Fruit fly (Drosophila melanogaster): ENCODE results near the gene Cyp4ae1.

Gene Cyp4ae1

DNA sequence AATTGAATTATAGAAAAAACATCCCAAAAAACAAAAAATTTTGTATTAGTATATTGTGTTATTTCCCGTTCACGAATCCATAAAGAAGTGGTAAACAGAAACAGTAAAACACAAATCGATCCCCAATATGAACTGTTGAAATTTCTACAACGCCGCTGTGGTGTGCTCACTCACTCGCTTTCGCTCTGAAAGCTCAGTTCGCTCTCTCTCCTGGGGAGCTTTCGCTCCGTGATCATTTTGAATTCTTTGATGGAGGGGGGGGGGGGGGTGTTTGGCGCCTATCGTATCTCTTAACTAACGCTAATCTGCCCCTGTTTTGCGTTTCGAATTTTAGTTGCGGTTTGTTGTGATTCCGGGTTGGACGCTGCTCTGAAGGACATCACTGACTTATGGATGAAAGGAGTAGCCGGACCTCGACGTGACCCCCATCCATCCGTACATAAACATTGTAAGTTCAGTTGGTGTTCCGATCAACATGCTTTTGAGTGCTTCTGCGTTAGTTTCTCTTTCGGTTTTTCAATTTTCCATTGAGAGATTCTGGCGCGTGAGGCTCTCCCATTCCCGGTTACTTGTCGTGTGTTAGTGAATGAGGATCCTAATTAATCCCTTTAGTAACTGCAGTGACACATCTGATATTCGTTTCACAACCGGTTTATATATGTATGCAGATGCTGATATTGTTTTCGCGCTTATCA lies 37.5 kb upstream of the Cyp4ae1 start, which contains the start of gene D2hgdh (continued):
- TF ChIP-seq dysf (GFP tag; IDR thresholded peaks at IDR 0.05) (peak; percentile 11; the same call in 1 of the 3 replicates), btn (GFP tag; optimal IDR thresholded peaks at IDR 0.05) (no peak), sens (GFP tag) (peak; percentile 62), CG10462 (GFP tag; optimal IDR thresholded peaks at IDR 0.05) (no peak), CG2678 (tag; optimal IDR thresholded peaks at IDR 0.05) (peak; percentile 30), gro (GFP tag; optimal IDR thresholded peaks at IDR 0.05) (peak; percentile 1), ham (GFP tag; IDR thresholded peaks at IDR 0.05) (no peak), Dp (GFP tag; optimal IDR thresholded peaks at IDR 0.05) (peak; percentile 20), lilli (GFP tag; optimal IDR thresholded peaks at IDR 0.05) (peak; percentile 45), insv (GFP tag; optimal IDR thresholded peaks at IDR 0.05) (no peak), amos (GFP tag; IDR thresholded peaks at IDR 0.05; ENCODE audit: partially characterized antibody) (peak; percentile 23; the same call in 1 of the 2 replicates), ATbp (GFP tag; optimal IDR thresholded peaks at IDR 0.05) (no peak), CG14441 (GFP tag; IDR thresholded peaks at IDR 0.05) (no peak), CG17328 (GFP tag; IDR thresholded peaks at IDR 0.05) (no peak), CG8089 (GFP tag; optimal IDR thresholded peaks at IDR 0.05) (no peak), row (GFP tag; IDR thresholded peaks at IDR 0.05) (peak; percentile 21; the same call in 1 of the 3 replicates), Meics (GFP tag; optimal IDR thresholded peaks at IDR 0.05) (peak; percentile 8)

- TF ChIP-seq Mad (GFP tag; optimal IDR thresholded peaks at IDR 0.05): peak; percentile 21
- TF ChIP-seq CG17186 (GFP tag; optimal IDR thresholded peaks at IDR 0.05): no peak
- no peak for TF ChIP-seq maf-S (GFP tag; optimal IDR thresholded peaks at IDR 0.05)
- TF ChIP-seq Ptx1 (GFP tag; IDR thresholded peaks at IDR 0.05): peak; percentile 28; the same call in 1 of the 2 replicates
- no peak for TF ChIP-seq CG2889 (GFP tag; IDR thresholded peaks at IDR 0.05)
- TF ChIP-seq esg (GFP tag; conservative IDR thresholded peaks at IDR 0.05): no peak
- peak; percentile 22; the same call in 1 of the 2 replicates for TF ChIP-seq ranshi (GFP tag; IDR thresholded peaks at IDR 0.05)
- no peak for TF ChIP-seq croc (GFP tag; conservative IDR thresholded peaks at IDR 0.05)
- TF ChIP-seq CG4617 (GFP tag; optimal IDR thresholded peaks at IDR 0.05; ENCODE audit: borderline replicate concordance): no peak
- no peak for TF ChIP-seq stwl (tag; optimal IDR thresholded peaks at IDR 0.05)
- TF ChIP-seq CG12104 (GFP tag; optimal IDR thresholded peaks at IDR 0.05): peak; percentile 47
- TF ChIP-seq CG10431 (GFP tag; optimal IDR thresholded peaks at IDR 0.05): peak; percentile 56
- TF ChIP-seq ssp (GFP tag; IDR thresholded peaks at IDR 0.05): no peak
- TF ChIP-seq BtbVII (GFP tag; optimal IDR thresholded peaks at IDR 0.05): peak; percentile 63
- TF ChIP-seq dpn (GFP tag; optimal IDR thresholded peaks at IDR 0.05): peak in 1 of 2 experiments; percentile 11
- peak; percentile 42 for TF ChIP-seq Fer1 (GFP tag; optimal IDR thresholded peaks at IDR 0.05)
- TF ChIP-seq CG7839 (tag; optimal IDR thresholded peaks at IDR 0.05): peak; percentile 51
- peak; percentile 27 for TF ChIP-seq phol (tag; optimal IDR thresholded peaks at IDR 0.05)
- TF ChIP-seq CG10321 (GFP tag; IDR thresholded peaks at IDR 0.05): no peak
- TF ChIP-seq CG2712 (tag; optimal IDR thresholded peaks at IDR 0.05): peak; percentile 15
- no peak for TF ChIP-seq BEAF-32 (GFP tag; optimal IDR thresholded peaks at IDR 0.05)
- peak; percentile 48 for TF ChIP-seq CG13123 (GFP tag; optimal IDR thresholded peaks at IDR 0.05)
- no peak for TF ChIP-seq da (GFP tag; optimal IDR thresholded peaks at IDR 0.05)
- TF ChIP-seq CG32772 (GFP tag; IDR thresholded peaks at IDR 0.05): no peak
- no peak for TF ChIP-seq lola (GFP tag; optimal IDR thresholded peaks at IDR 0.05)
- TF ChIP-seq CG6765 (GFP tag; optimal IDR thresholded peaks at IDR 0.05): peak; percentile 30
- no peak for TF ChIP-seq CG5953 (GFP tag; IDR thresholded peaks at IDR 0.05)
- no peak for TF ChIP-seq CG3847 (GFP tag; IDR thresholded peaks at IDR 0.05)
- TF ChIP-seq mld (GFP tag; IDR thresholded peaks at IDR 0.05; ENCODE audit: partially characterized antibody): no peak
- TF ChIP-seq CG5180 (GFP tag; optimal IDR thresholded peaks at IDR 0.05): peak; percentile 30
- TF ChIP-seq CG12942 (GFP tag; optimal IDR thresholded peaks at IDR 0.05): no peak
- TF ChIP-seq h (optimal IDR thresholded peaks at IDR 0.05): no peak
- TF ChIP-seq cad (GFP tag; optimal IDR thresholded peaks at IDR 0.05): no peak
- no peak for TF ChIP-seq CG6683 (GFP tag; optimal IDR thresholded peaks at IDR 0.05)
Observed at dm6 chrX:2141854-2142216, 37.0 kb upstream of the Cyp4ae1 start.
